Worm (Caenorhabditis elegans): ENCODE data around the gene T05B11.4.

Gene T05B11.4

DNA sequence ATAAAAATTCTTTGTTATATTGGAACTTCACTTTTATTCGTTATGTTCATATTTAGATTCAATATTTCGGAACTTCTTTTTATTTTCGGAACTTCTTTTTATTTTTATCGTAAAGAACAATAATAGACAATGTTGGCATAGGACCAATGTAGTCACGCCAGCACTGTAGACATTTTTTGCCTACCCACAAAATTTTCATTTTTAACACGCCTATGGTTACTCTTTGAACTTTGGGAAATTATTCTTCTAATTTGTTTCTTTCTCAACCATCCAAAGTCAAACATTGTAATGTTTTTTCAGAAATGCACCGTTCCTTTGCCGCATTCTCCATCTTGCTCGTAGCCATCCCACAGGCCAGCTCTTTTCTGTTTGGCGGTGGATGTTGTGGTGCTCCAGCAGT lies 30.7 kb upstream of the T05B11.4 start, which contains the start of gene C26F1.1:
TSS of gene C26F1.1 (plus strand) at position 301 of the 400 bp plus-strand sequence.
- TF ChIP-seq mep-1 (tag; optimal IDR thresholded peaks at IDR 0.05) = no peak
- no peak for TF ChIP-seq M03D4.4 (tag; optimal IDR thresholded peaks at IDR 0.05)
- TF ChIP-seq elt-3 (tag; optimal IDR thresholded peaks at IDR 0.05) = no peak
- no peak for TF ChIP-seq unc-62 (GFP tag; optimal IDR thresholded peaks at IDR 0.05)
- TF ChIP-seq nhr-237 (tag; optimal IDR thresholded peaks at IDR 0.05) = no peak
- TF ChIP-seq blmp-1 (tag; optimal IDR thresholded peaks at IDR 0.05) = no peak
- no peak for TF ChIP-seq mab-5 (tag; optimal IDR thresholded peaks at IDR 0.05)

DNA sequence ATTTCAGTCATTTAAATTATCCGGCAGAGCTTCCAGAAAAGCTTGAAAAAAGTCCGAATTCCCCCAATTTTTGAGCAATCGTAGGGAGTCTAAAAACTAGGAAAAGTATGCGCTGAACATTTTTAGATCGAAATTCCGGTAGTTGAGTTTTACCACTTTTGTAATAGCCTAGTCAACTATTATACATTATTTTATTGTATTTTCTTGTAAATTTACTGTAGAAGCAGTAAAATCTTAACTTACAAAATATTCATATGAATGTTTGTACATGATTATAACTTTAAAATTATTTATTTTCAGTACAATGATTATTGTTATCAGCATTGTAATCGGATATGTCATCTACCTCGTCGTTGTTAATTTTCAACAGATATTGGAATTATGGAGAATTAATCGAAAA lies 27.1 kb upstream of the T05B11.4 start, which contains the start of gene cyp-32A1:
TSS of gene cyp-32A1 (plus strand) at position 301 of the 400 bp plus-strand sequence.
- TF ChIP-seq hlh-1 (tag; optimal IDR thresholded peaks at IDR 0.05) = no peak
- no peak for TF ChIP-seq blmp-1 (tag; optimal IDR thresholded peaks at IDR 0.05)
- TF ChIP-seq unc-120 (tag; optimal IDR thresholded peaks at IDR 0.05; ENCODE audit: poor library complexity, severe bottlenecking) = no peak
- no peak for TF ChIP-seq ceh-39 (tag; optimal IDR thresholded peaks at IDR 0.05)
- no peak for TF ChIP-seq elt-1 (tag; optimal IDR thresholded peaks at IDR 0.05; ENCODE audit: borderline replicate concordance, insufficient read depth)
- TF ChIP-seq mep-1 (tag; optimal IDR thresholded peaks at IDR 0.05) = no peak
- no peak for TF ChIP-seq lsy-2 (tag; optimal IDR thresholded peaks at IDR 0.05)
- no peak for TF ChIP-seq mab-5 (tag; optimal IDR thresholded peaks at IDR 0.05)
- TF ChIP-seq nhr-76 (tag; optimal IDR thresholded peaks at IDR 0.05) = no peak
- TF ChIP-seq snpc-4 (tag; optimal IDR thresholded peaks at IDR 0.05) = no peak
- no peak for TF ChIP-seq unc-39 (tag; optimal IDR thresholded peaks at IDR 0.05)
- no peak for TF ChIP-seq lin-32 (GFP tag; optimal IDR thresholded peaks at IDR 0.05)
- no peak for TF ChIP-seq lin-13 (tag; optimal IDR thresholded peaks at IDR 0.05)

DNA sequence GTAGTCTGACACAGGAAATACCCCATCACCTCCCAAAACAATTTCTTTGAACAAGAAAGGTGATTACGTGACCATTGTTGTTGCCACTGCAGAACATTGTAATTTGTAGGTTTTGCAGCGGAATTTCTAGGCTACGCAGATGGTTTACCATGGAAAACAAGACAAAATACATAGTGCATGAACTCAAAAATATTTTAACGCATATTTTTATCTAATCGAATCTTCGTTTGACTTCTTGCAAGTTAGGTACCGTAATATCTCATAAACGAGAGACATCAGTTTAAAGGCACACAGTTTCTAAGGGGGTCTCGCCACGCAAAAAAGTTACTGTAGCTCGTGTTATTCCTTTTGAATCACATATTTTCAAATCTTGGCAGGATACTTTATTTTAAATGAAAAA lies 24.5 kb upstream of the T05B11.4 start:
- TF ChIP-seq sem-2 (GFP tag; optimal IDR thresholded peaks at IDR 0.05) (no peak), nhr-28 (tag; optimal IDR thresholded peaks at IDR 0.05) (no peak), zip-8 (tag; optimal IDR thresholded peaks at IDR 0.05) (no peak), elt-1 (tag; optimal IDR thresholded peaks at IDR 0.05; ENCODE audit: borderline replicate concordance, insufficient read depth) (no peak), ham-2 (GFP tag; optimal IDR thresholded peaks at IDR 0.05) (no peak), tbx-8 (GFP tag; optimal IDR thresholded peaks at IDR 0.05) (no peak), ceh-43 (GFP tag; optimal IDR thresholded peaks at IDR 0.05) (no peak), nhr-2 (tag; optimal IDR thresholded peaks at IDR 0.05) (no peak), nhr-76 (tag; optimal IDR thresholded peaks at IDR 0.05) (no peak), flh-1 (GFP tag; optimal IDR thresholded peaks at IDR 0.05) (no peak), mab-5 (tag; optimal IDR thresholded peaks at IDR 0.05) (no peak), unc-120 (tag; optimal IDR thresholded peaks at IDR 0.05; ENCODE audit: poor library complexity, severe bottlenecking) (no peak), ztf-11 (tag; optimal IDR thresholded peaks at IDR 0.05) (no peak), unc-39 (tag; optimal IDR thresholded peaks at IDR 0.05) (no peak), mls-2 (tag; optimal IDR thresholded peaks at IDR 0.05) (no peak), lin-32 (GFP tag; optimal IDR thresholded peaks at IDR 0.05) (no peak), snpc-4 (tag; optimal IDR thresholded peaks at IDR 0.05) (no peak)

DNA sequence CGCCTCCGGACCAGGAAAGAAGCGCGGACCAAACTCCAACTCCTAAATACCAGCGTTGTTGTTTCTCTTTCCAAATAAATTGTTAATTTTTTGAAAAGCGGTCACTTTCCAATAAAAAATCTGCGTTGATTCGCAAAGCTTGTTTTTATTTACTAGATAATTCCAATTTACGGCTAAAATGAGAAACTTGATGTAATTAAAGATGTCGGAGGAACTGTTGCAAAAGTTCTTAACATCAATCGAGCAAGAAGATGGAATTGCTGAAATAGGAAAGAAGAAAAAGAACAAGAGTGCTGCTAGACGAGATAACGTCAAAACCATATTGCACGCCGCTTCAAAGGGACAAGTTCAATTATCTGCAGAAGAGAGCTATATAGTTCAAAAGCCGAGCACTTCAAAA lies 22.6 kb upstream of the T05B11.4 start, which contains the start of gene C26F1.3:
TSS of gene C26F1.3 (plus strand) at position 203 of the 400 bp plus-strand sequence.
- TF ChIP-seq bed-3 (GFP tag; optimal IDR thresholded peaks at IDR 0.05) = no peak
- no peak for TF ChIP-seq hlh-1 (tag; optimal IDR thresholded peaks at IDR 0.05)
- no peak for TF ChIP-seq nhr-76 (tag; optimal IDR thresholded peaks at IDR 0.05)
- no peak for TF ChIP-seq nhr-12 (tag; optimal IDR thresholded peaks at IDR 0.05)
- no peak for TF ChIP-seq nhr-2 (tag; optimal IDR thresholded peaks at IDR 0.05)
- TF ChIP-seq sptf-1 (tag; optimal IDR thresholded peaks at IDR 0.05) = no peak

DNA sequence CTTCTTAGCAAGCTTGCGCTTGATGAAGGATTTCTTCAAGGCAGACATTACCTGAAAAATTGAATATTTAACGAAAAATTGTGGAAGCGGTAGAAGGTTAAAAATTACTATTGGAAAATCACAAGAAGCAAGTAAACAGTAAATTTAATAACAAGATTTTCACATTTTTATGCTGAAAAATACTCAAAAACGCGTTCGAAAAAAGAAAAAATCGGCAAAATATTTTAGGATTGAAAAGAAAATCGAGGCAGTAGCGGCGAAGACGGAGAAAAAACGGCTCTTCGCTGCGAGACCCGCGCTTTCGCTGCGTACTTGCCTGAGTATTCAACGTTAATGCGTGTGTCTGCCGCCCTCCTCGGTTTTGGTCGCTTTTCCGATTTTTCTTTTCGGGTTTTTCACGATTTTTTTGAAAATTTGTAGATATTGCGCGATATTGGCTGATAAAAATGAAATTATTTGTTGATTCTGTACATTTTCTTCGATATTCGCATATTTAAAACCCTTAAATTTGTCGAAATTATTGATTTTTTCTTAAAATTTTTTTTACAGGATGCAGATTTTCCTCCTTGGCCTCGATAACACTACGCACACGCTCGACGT lies 21.7 kb upstream of the T05B11.4 start, which contains the start of the genes rpl-39 and rps-30:
TSS of gene rpl-39 (minus strand) at position 51 of the 600 bp plus-strand sequence.
TSS of gene rps-30 (plus strand) at position 550 of the 600 bp plus-strand sequence.
- TF ChIP-seq M03D4.4 (tag; optimal IDR thresholded peaks at IDR 0.05) (no peak), unc-39 (tag; optimal IDR thresholded peaks at IDR 0.05) (no peak), elt-3 (tag; optimal IDR thresholded peaks at IDR 0.05) (no peak), ceh-43 (GFP tag; optimal IDR thresholded peaks at IDR 0.05) (no peak), elt-1 (tag; optimal IDR thresholded peaks at IDR 0.05; ENCODE audit: borderline replicate concordance, insufficient read depth) (no peak), sptf-1 (tag; optimal IDR thresholded peaks at IDR 0.05) (peak; percentile 64), ham-2 (GFP tag; optimal IDR thresholded peaks at IDR 0.05) (peak; percentile 54), mls-2 (tag; optimal IDR thresholded peaks at IDR 0.05) (peak; percentile 31), tbx-8 (GFP tag; optimal IDR thresholded peaks at IDR 0.05) (no peak), blmp-1 (tag; optimal IDR thresholded peaks at IDR 0.05) (no peak), pha-4 (tag; optimal IDR thresholded peaks at IDR 0.05) (peak; percentile 85), lsy-2 (tag; optimal IDR thresholded peaks at IDR 0.05) (peak; percentile 85), nhr-76 (tag; optimal IDR thresholded peaks at IDR 0.05) (no peak), ceh-83 (GFP tag; optimal IDR thresholded peaks at IDR 0.05) (no peak), nhr-2 (tag; optimal IDR thresholded peaks at IDR 0.05) (no peak), mab-5 (tag; optimal IDR thresholded peaks at IDR 0.05) (no peak), bed-3 (GFP tag; optimal IDR thresholded peaks at IDR 0.05) (no peak), mep-1 (tag; optimal IDR thresholded peaks at IDR 0.05) (peak; percentile 91), zip-8 (tag; optimal IDR thresholded peaks at IDR 0.05) (no peak), lin-13 (tag; optimal IDR thresholded peaks at IDR 0.05) (peak; percentile 75), hlh-1 (tag; optimal IDR thresholded peaks at IDR 0.05) (peak; percentile 56), lin-32 (GFP tag; optimal IDR thresholded peaks at IDR 0.05) (no peak), nhr-28 (tag; optimal IDR thresholded peaks at IDR 0.05) (no peak), cnd-1 (tag; optimal IDR thresholded peaks at IDR 0.05) (no peak), nhr-237 (tag; optimal IDR thresholded peaks at IDR 0.05) (peak; percentile 92), flh-1 (GFP tag; optimal IDR thresholded peaks at IDR 0.05) (no peak), sem-2 (GFP tag; optimal IDR thresholded peaks at IDR 0.05) (no peak), drap-1 (GFP tag; optimal IDR thresholded peaks at IDR 0.05) (no peak), snpc-4 (tag; optimal IDR thresholded peaks at IDR 0.05) (no peak), unc-62 (GFP tag; optimal IDR thresholded peaks at IDR 0.05) (peak; percentile 19), nhr-12 (tag; optimal IDR thresholded peaks at IDR 0.05) (no peak), ceh-39 (tag; optimal IDR thresholded peaks at IDR 0.05) (peak; percentile 79), ztf-11 (tag; optimal IDR thresholded peaks at IDR 0.05) (peak; percentile 8), unc-120 (tag; optimal IDR thresholded peaks at IDR 0.05; ENCODE audit: poor library complexity, severe bottlenecking) (peak; percentile 24), ces-1 (GFP tag; optimal IDR thresholded peaks at IDR 0.05) (peak; percentile 70)
